Worm (Caenorhabditis elegans) whole organism, L4 larva: ENCODE results near the gene sma-2.

Experiments
- T20F7.1 ChIP-seq: fragments of 200-800 bp; sonication (Bioruptor generic); optimal IDR thresholded peaks from 2 replicates; lab custom pipeline; 2018; ENCODE audit warnings: mild to moderate bottlenecking, missing genetic modification characterization, missing compliant biosample characterization
- T26A8.4 ChIP-seq: fragments of 200-800 bp; sonication (Bioruptor generic); IDR thresholded peaks from 2 replicates; pipeline ENCODE4 v1.3.6; 2022; ENCODE audit warnings: missing genetic modification characterization, missing compliant biosample characterization
- Y5F2A.4 ChIP-seq: fragments of 200-800 bp; sonication (Bioruptor generic); optimal IDR thresholded peaks from 2 replicates; lab custom pipeline; 2018; ENCODE audit warnings: mild to moderate bottlenecking, missing genetic modification characterization, missing compliant biosample characterization
- Y75B8A.6 ChIP-seq: fragments of 200-800 bp; sonication (Bioruptor generic); IDR thresholded peaks from 2 replicates; pipeline ENCODE4 v1.3.6; 2022; ENCODE audit warnings: missing genetic modification reagents, missing genetic modification characterization, missing compliant biosample characterization
- aha-1 ChIP-seq: fragments of 150-350 bp; peaks from one replicate; lab custom pipeline; 2014; ENCODE audit warnings: missing biosample characterization, missing genetic modification characterization
- aly-2 ChIP-seq: sonication (generic microtip); optimal IDR thresholded peaks from 2 replicates; lab custom pipeline; 2018; ENCODE audit warnings: missing biosample characterization, missing genetic modification characterization
- arid-1 ChIP-seq: fragments of 200-800 bp; sonication (Bioruptor generic); conservative IDR thresholded peaks from 2 replicates; pipeline ENCODE4 v1.3.6; 2022; ENCODE audit warnings: missing genetic modification reagents, missing genetic modification characterization, missing compliant biosample characterization
- attf-4 ChIP-seq: sonication (generic microtip); optimal IDR thresholded peaks from 3 replicates; lab custom pipeline; 2017; ENCODE audit warnings: missing biosample characterization, missing genetic modification characterization
- ceh-20 ChIP-seq: fragments of 200-800 bp; sonication (Bioruptor generic); IDR thresholded peaks from 2 replicates; pipeline ENCODE4 v1.3.6; 2022; ENCODE audit warnings: missing genetic modification reagents, missing genetic modification characterization, missing compliant biosample characterization
- ceh-32 ChIP-seq: sonication (generic microtip); optimal IDR thresholded peaks from 2 replicates; lab custom pipeline; 2016; ENCODE audit warnings: mild to moderate bottlenecking, missing genetic modification characterization, missing compliant biosample characterization; ENCODE audit not compliant: poor library complexity
- ceh-44 ChIP-seq: fragments of 200-800 bp; sonication (Bioruptor generic); IDR thresholded peaks from 2 replicates; pipeline ENCODE4 v1.3.6; 2022; ENCODE audit warnings: missing genetic modification reagents, missing genetic modification characterization, missing compliant biosample characterization
- daf-16 ChIP-seq, 3 experiments: sonication (generic microtip); optimal IDR thresholded peaks; 2 replicates each; lab custom pipeline; 2016 to 2017; ENCODE audit warnings: missing genetic modification characterization in 3 of 3, missing genetic modification reagents in 3 of 3, mild to moderate bottlenecking in 2 of 3, missing compliant biosample characterization in 2 of 3, missing biosample characterization in 1 of 3, moderate library complexity in 1 of 3
- daf-19 ChIP-seq: fragments of 200-800 bp; sonication (Bioruptor generic); conservative IDR thresholded peaks from 2 replicates; pipeline ENCODE4 v1.3.6; 2022; ENCODE audit warnings: missing genetic modification characterization, missing compliant biosample characterization
- daf-8 ChIP-seq: fragments of 200-800 bp; sonication (Bioruptor generic); IDR thresholded peaks from 2 replicates; pipeline ENCODE4 v1.3.6; 2022; ENCODE audit warnings: missing genetic modification characterization, missing compliant biosample characterization
- dpl-1 ChIP-seq: fragments of 150-350 bp; optimal IDR thresholded peaks from 2 replicates; lab custom pipeline; 2014; ENCODE audit warnings: missing biosample characterization, missing genetic modification reagents, missing genetic modification characterization
- duxl-1 ChIP-seq: sonication (generic microtip); optimal IDR thresholded peaks from 2 replicates; lab custom pipeline; 2016; ENCODE audit warnings: mild to moderate bottlenecking, missing genetic modification characterization, moderate library complexity, missing compliant biosample characterization; ENCODE audit not compliant: poor library complexity
- dve-1 ChIP-seq: sonication (generic microtip); optimal IDR thresholded peaks from 2 replicates; lab custom pipeline; 2017; ENCODE audit warnings: antibody characterized with exemption, mild to moderate bottlenecking, missing genetic modification characterization, missing compliant biosample characterization; ENCODE audit not compliant: insufficient read depth
- hif-1 ChIP-seq, 2 experiments: sonication (generic microtip); optimal IDR thresholded peaks; 2 replicates each; lab custom pipeline; 2016 to 2017; ENCODE audit warnings: missing compliant biosample characterization in 2 of 2, missing genetic modification characterization in 2 of 2, missing genetic modification reagents in 2 of 2, missing genotype in 2 of 2, mild to moderate bottlenecking in 1 of 2
- hlh-11 ChIP-seq: fragments of 200-800 bp; sonication (Bioruptor generic); optimal IDR thresholded peaks from 2 replicates; lab custom pipeline; 2018; ENCODE audit warnings: mild to moderate bottlenecking, missing genetic modification characterization, missing compliant biosample characterization
- hlh-30 ChIP-seq: sonication (generic microtip); optimal IDR thresholded peaks from 2 replicates; lab custom pipeline; 2017; ENCODE audit warnings: antibody characterized with exemption, mild to moderate bottlenecking, missing genetic modification characterization, missing compliant biosample characterization; ENCODE audit not compliant: insufficient read depth
- hmg-1.1 ChIP-seq: fragments of 200-800 bp; sonication (Bioruptor generic); IDR thresholded peaks from 2 replicates; pipeline ENCODE4 v1.3.6; 2022; ENCODE audit warnings: missing genetic modification reagents, missing genetic modification characterization, missing compliant biosample characterization
- jun-1 ChIP-seq: fragments of 150-350 bp; optimal IDR thresholded peaks from 2 replicates; lab custom pipeline; 2014; ENCODE audit warnings: missing biosample characterization, missing genetic modification reagents, missing genetic modification characterization
- lin-1 ChIP-seq: fragments of 200-800 bp; sonication (Bioruptor generic); IDR thresholded peaks from 2 replicates; pipeline ENCODE4 v1.3.6; 2022; ENCODE audit warnings: missing genetic modification reagents, missing genetic modification characterization, missing compliant biosample characterization
- lin-13 ChIP-seq: fragments of 150-350 bp; optimal IDR thresholded peaks from 2 replicates; lab custom pipeline; 2014; ENCODE audit warnings: missing biosample characterization, missing genetic modification reagents, missing genetic modification characterization
- lin-29 ChIP-seq: fragments of 200-800 bp; sonication (Bioruptor generic); IDR thresholded peaks from 2 replicates; pipeline ENCODE4 v1.3.6; 2022; ENCODE audit warnings: missing genetic modification reagents, missing genetic modification characterization, missing compliant biosample characterization
- lin-38 ChIP-seq: fragments of 200-800 bp; sonication (Bioruptor generic); IDR thresholded peaks from 2 replicates; pipeline ENCODE4 v1.3.6; 2022; ENCODE audit warnings: missing genetic modification reagents, missing genetic modification characterization, missing compliant biosample characterization
- lsy-2 ChIP-seq, 2 experiments: fragments of 150-350 bp in 1 of 2; sonication (generic microtip) in 1 of 2; optimal IDR thresholded peaks; 2 replicates each; lab custom pipeline; 2014 to 2017; ENCODE audit warnings: missing biosample characterization in 2 of 2, missing genetic modification characterization in 2 of 2
- mdt-29 ChIP-seq: fragments of 200-800 bp; sonication (Bioruptor generic); IDR thresholded peaks from 2 replicates; pipeline ENCODE4 v1.3.6; 2022; ENCODE audit warnings: missing genetic modification reagents, missing genetic modification characterization, missing compliant biosample characterization
- mep-1 ChIP-seq: fragments of 150-350 bp; sonication (generic microtip); optimal IDR thresholded peaks from 3 replicates; lab custom pipeline; 2014; ENCODE audit warnings: missing biosample characterization, missing genetic modification characterization
- mes-2 ChIP-seq: sonication (generic microtip); optimal IDR thresholded peaks from 2 replicates; lab custom pipeline; 2016; ENCODE audit warnings: missing genotype, mild to moderate bottlenecking, missing genetic modification characterization, missing compliant biosample characterization; ENCODE audit not compliant: poor library complexity, severe bottlenecking
- mxl-3 ChIP-seq: fragments of 200-800 bp; sonication (Bioruptor generic); optimal IDR thresholded peaks from 2 replicates; lab custom pipeline; 2018; ENCODE audit warnings: mild to moderate bottlenecking, missing genetic modification characterization, missing compliant biosample characterization
- nhr-102 ChIP-seq: sonication (generic microtip); optimal IDR thresholded peaks from 2 replicates; lab custom pipeline; 2016; ENCODE audit warnings: mild to moderate bottlenecking, missing genetic modification characterization, moderate library complexity, missing compliant biosample characterization
- nhr-6 ChIP-seq: fragments of 150-350 bp; optimal IDR thresholded peaks from 2 replicates; lab custom pipeline; 2014; ENCODE audit warnings: missing biosample characterization, missing genetic modification characterization
- pqm-1 ChIP-seq: sonication (generic microtip); optimal IDR thresholded peaks from 2 replicates; lab custom pipeline; 2017; ENCODE audit warnings: missing biosample characterization, missing genetic modification characterization
- rbr-2 ChIP-seq: sonication (generic microtip); optimal IDR thresholded peaks from 2 replicates; lab custom pipeline; 2016; ENCODE audit warnings: missing genotype, missing genetic modification characterization, missing compliant biosample characterization
- saeg-2 ChIP-seq: fragments of 200-800 bp; sonication (Bioruptor generic); IDR thresholded peaks from 2 replicates; pipeline ENCODE4 v1.3.6; 2022; ENCODE audit warnings: missing genetic modification reagents, missing genetic modification characterization, missing compliant biosample characterization
- spr-1 ChIP-seq: sonication (generic microtip); optimal IDR thresholded peaks from 2 replicates; lab custom pipeline; 2016; ENCODE audit warnings: mild to moderate bottlenecking, missing genetic modification characterization, missing compliant biosample characterization
- tag-97 ChIP-seq: fragments of 200-800 bp; sonication (Bioruptor generic); IDR thresholded peaks from 2 replicates; pipeline ENCODE4 v1.3.6; 2022; ENCODE audit warnings: missing genetic modification characterization, missing compliant biosample characterization
- unc-130 ChIP-seq: sonication (generic microtip); optimal IDR thresholded peaks from 2 replicates; lab custom pipeline; 2016; ENCODE audit warnings: missing genetic modification reagents, missing genetic modification characterization, missing compliant biosample characterization
- unc-62 ChIP-seq, 3 experiments: fragments of 150-350 bp in 1 of 3; sonication (generic microtip); optimal IDR thresholded peaks in 2 of 3; peaks in 1 of 3; 1 replicate in 1 of 3; 2 replicates in 2 of 3; lab custom pipeline; 2014 to 2017; ENCODE audit warnings: missing biosample characterization in 3 of 3, missing genetic modification characterization in 3 of 3, missing genetic modification reagents in 3 of 3, missing genotype in 1 of 3
- ztf-7 ChIP-seq: fragments of 150-350 bp; optimal IDR thresholded peaks from 2 replicates; lab custom pipeline; 2014; ENCODE audit warnings: missing biosample characterization, missing genetic modification characterization

The sma-2 gene

DNA sequence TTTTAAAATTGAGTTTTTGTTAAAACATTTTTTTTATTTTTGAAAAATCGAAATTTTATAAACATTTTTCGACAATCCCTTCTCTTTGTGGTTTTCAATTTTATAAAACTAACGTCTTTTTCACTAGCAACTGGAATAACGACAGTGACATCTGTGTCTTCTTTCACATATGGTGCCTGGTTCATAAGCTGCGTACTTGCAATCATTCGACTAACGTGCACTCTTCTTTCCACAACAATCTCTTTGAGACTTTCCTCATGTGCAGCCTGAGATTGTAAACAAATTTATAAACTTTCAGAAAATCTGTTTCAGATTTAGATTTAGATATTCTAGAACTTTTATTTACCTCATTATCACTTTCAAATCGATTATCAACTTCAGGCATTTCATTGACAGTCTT is 15.6 kb downstream of the sma-2 start:
- TF ChIP-seq Y5F2A.4 (no peak), nhr-6 (tag; lab: Kevin White, UChicago) (no peak), dpl-1 (no peak)

DNA sequence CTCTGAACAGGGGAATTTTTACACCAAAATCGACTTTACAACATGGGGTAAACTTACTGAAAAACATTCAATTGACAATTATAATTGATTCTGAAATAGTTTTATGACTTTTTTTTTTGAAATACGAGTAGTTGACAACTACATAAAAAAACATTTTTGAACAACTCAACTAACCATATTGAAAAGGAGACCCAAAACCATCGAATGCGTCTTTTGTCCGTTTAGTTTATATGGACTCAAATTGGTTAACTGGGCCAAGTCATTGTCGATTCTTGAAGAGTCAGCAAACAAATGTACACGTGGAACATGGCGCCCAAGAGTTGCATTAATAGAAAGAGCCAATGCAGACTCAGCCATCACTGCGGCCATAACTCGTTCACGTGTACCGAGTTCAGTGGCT is 17.0 kb downstream of the sma-2 start:
- peak; percentile 94 for TF ChIP-seq aha-1 (tag; lab: Kevin White, UChicago)
- no peak for TF ChIP-seq ceh-44
- TF ChIP-seq, all 104 proteins: peak for 1

DNA sequence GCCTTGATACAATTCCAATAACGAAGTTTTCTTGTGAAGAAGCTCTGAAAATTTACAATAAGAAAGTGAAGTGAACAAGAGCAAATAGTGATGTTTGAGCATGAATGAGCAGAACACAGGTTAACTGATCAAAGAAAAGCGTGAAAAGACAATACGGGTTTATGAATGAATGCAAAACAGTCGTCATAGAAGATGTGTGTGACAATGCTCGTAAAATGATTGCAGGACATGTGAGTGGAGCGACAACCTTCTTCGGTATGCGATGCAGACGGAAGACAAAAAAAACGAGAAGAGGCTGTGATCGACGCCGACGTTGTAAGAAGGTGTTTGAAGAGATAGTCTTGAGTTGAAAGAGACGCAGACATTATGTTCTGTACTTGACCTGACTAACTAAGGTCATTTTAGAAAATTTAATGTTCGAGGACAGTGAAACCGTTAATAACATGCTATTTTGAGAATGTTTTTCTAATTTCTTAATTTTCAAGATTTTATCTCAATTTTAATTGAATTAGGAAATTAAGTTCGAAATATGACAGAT is 17.9 kb downstream of the sma-2 start, which contains the start of gene mig-22:
TSS of gene mig-22 (minus strand) at position 51 of the 538 bp plus-strand sequence.
- peak in 1 of 2 experiments; percentile 83 for TF ChIP-seq unc-62 (GFP tag; optimal IDR thresholded peaks at IDR 0.05 in 1 of 2; lab: Kevin White, UChicago)
- no peak for TF ChIP-seq unc-62 (tag; optimal IDR thresholded peaks at IDR 0.05; lab: Kevin White, UChicago)
- TF ChIP-seq hlh-11 (tag; lab: Kevin White, UChicago): no peak
- TF ChIP-seq aha-1 (tag; lab: Kevin White, UChicago): peak; percentile 85
- peak; percentile 24 for TF ChIP-seq hlh-30 (tag; lab: Kevin White, UChicago)
- no peak for TF ChIP-seq jun-1 (tag; lab: Kevin White, UChicago)
- no peak for TF ChIP-seq aly-2
- no peak for TF ChIP-seq daf-16 (GFP tag; optimal IDR thresholded peaks at IDR 0.05; lab: Kevin White, UChicago)
- no peak for TF ChIP-seq daf-16 (tag; optimal IDR thresholded peaks at IDR 0.05; lab: Kevin White, UChicago)
- TF ChIP-seq hif-1 (tag; optimal IDR thresholded peaks at IDR 0.05; lab: Kevin White, UChicago): no peak
- peak; percentile 38 for TF ChIP-seq mxl-3 (GFP tag; lab: Kevin White, UChicago)
- TF ChIP-seq lin-38 (GFP tag; lab: Robert Waterston, UW): no peak
- TF ChIP-seq pqm-1: no peak
- no peak for TF ChIP-seq dve-1
- TF ChIP-seq lin-1 (GFP tag; lab: Robert Waterston, UW): no peak
- no peak for TF ChIP-seq mdt-29 (GFP tag; lab: Robert Waterston, UW)
- TF ChIP-seq Y75B8A.6 (GFP tag; lab: Robert Waterston, UW): no peak
- TF ChIP-seq, all 104 proteins: peak for 4

DNA sequence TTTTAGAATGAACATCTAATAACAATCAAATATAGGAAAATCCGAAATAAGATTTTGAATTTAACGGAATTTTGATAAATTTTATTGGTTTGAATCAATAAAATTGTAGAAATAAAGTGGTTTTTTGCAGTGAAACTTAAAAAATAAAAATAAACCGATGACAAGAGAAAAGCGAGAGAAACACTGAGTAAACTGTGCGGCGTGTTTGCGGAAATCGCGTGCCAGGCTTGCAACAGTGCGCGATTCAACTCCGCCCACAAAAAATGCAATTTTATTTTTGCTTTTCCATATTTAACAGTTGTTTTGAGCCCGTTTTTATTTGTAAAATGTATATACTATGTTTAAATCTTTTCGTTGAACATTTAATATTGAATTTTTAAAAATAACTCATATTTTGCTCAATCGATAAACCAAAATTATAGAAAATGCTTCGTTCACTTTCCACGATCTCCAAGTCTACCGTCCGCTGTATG is 18.4 kb downstream of the sma-2 start, which contains the start of gene mtss-1:
TSS of gene mtss-1 (plus strand) at position 423 of the 473 bp plus-strand sequence.
- TF ChIP-seq dve-1 (peak; percentile 39), ceh-32 (tag; lab: Kevin White, UChicago) (no peak), lsy-2 (tag; optimal IDR thresholded peaks at IDR 0.05; lab: Kevin White, UChicago) (peak in 1 of 2 experiments; percentile 58), saeg-2 (GFP tag; lab: Robert Waterston, UW) (no peak), attf-4 (no peak), mxl-3 (GFP tag; lab: Kevin White, UChicago) (peak; percentile 13), lin-29 (no peak), rbr-2 (tag; lab: Kevin White, UChicago) (peak; percentile 26), daf-8 (no peak), mes-2 (tag; lab: Kevin White, UChicago) (peak; percentile 86), hif-1 (tag; optimal IDR thresholded peaks at IDR 0.05; lab: Kevin White, UChicago) (peak in 1 of 2 experiments; percentile 34), mep-1 (tag; lab: Kevin White, UChicago) (peak; percentile 59), spr-1 (tag; lab: Kevin White, UChicago) (peak; percentile 41), daf-16 (GFP tag; optimal IDR thresholded peaks at IDR 0.05; lab: Kevin White, UChicago) (no peak), daf-16 (tag; optimal IDR thresholded peaks at IDR 0.05; lab: Kevin White, UChicago) (peak; percentile 65), nhr-6 (tag; lab: Kevin White, UChicago) (peak; percentile 11), lin-13 (GFP tag; lab: Kevin White, UChicago) (no peak), dpl-1 (peak; percentile 50), hlh-30 (tag; lab: Kevin White, UChicago) (peak; percentile 50), T20F7.1 (GFP tag; lab: Kevin White, UChicago) (peak; percentile 42), unc-130 (peak; percentile 72), tag-97 (no peak), Y75B8A.6 (GFP tag; lab: Robert Waterston, UW) (no peak), duxl-1 (tag; lab: Kevin White, UChicago) (peak; percentile 51), arid-1 (GFP tag; lab: Robert Waterston, UW) (0 out of 2 replicates have a peak, but pooled peaks have one; percentile 53), daf-19 (GFP tag; lab: Robert Waterston, UW) (no peak), ztf-7 (tag; lab: Kevin White, UChicago) (peak; percentile 51), T26A8.4 (GFP tag; lab: Robert Waterston, UW) (0 out of 2 replicates have a peak, but pooled peaks have one; percentile 35), nhr-102 (tag; lab: Kevin White, UChicago) (peak; percentile 43), hmg-1.1 (GFP tag; lab: Robert Waterston, UW) (peak; percentile 65), ceh-20 (GFP tag; lab: Robert Waterston, UW) (no peak), hlh-11 (tag; lab: Kevin White, UChicago) (peak; percentile 33)
